Worm (Caenorhabditis elegans): ENCODE measurements around the gene unc-53.

The unc-53 gene

DNA sequence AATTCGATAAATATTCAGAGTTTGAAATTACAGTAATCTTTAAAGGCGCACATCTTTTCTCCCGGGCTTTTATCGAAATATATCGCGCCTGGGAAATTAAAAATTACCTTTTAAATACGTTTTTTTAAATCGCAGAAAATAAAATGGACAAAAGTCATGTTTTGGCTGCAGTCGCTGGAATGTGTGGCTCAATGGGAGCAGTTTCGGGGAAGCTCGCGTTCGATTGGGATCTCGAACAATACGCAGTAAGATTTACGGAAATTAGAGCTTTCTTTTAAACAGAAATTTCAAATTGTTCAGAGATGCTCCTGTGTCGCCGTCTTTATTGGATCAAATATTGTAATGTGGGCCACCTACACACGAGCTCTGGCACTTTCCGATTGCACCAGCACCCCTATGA lies 40.3 kb upstream of the unc-53 start, which contains the start of gene F40F8.12:
F40F8.12 (plus strand) TSS at position 301 of the 400 bp plus-strand sequence.
- TF ChIP-seq elt-3 (tag; optimal IDR thresholded peaks at IDR 0.05) (no peak), ztf-1 (GFP tag; conservative IDR thresholded peaks at IDR 0.05) (no peak), alr-1 (tag; optimal IDR thresholded peaks at IDR 0.05) (no peak), snpc-4 (tag; optimal IDR thresholded peaks at IDR 0.05) (no peak), nhr-129 (tag; optimal IDR thresholded peaks at IDR 0.05) (no peak), lin-13 (GFP tag; optimal IDR thresholded peaks at IDR 0.05) (no peak), Y55F3AM.14 (GFP tag; optimal IDR thresholded peaks at IDR 0.05) (no peak), skn-1 (tag; optimal IDR thresholded peaks at IDR 0.05) (no peak), R02D3.7 (tag; optimal IDR thresholded peaks at IDR 0.05) (no peak), ztf-11 (tag; optimal IDR thresholded peaks at IDR 0.05) (no peak), sma-9 (GFP tag; optimal IDR thresholded peaks at IDR 0.05) (no peak), sma-9 (tag; optimal IDR thresholded peaks at IDR 0.05) (no peak)

DNA sequence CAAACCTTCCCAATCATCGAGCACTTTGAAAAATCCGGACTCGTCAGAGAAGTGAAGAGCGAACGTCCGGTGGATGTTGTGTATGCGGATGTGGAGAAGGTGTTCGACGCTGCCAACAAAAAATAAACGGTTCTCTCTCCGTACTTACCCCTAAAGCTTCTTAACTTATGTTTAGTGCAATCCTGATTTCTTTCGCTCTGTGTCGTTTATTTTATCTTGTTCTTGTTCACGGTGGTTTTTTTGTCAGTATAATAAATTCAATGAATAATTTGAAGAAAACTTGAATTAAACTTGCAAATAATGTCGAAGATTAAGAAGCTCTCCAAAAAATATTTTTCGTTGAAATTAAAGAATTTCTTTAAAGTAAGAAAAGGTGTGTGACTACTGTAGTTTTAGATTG lies 39.7 kb upstream of the unc-53 start, which contains the start of gene F40F8.3:
F40F8.3 (plus strand) TSS at position 301 of the 400 bp plus-strand sequence.
- TF ChIP-seq R02D3.7 (tag; optimal IDR thresholded peaks at IDR 0.05) (no peak), nhr-129 (tag; optimal IDR thresholded peaks at IDR 0.05) (no peak), nhr-11 (tag; optimal IDR thresholded peaks at IDR 0.05) (no peak), ceh-82 (tag; optimal IDR thresholded peaks at IDR 0.05) (no peak), egl-27 (tag; optimal IDR thresholded peaks at IDR 0.05) (no peak), nhr-237 (tag; optimal IDR thresholded peaks at IDR 0.05) (no peak), sem-4 (tag; optimal IDR thresholded peaks at IDR 0.05) (no peak), lin-11 (tag; optimal IDR thresholded peaks at IDR 0.05) (no peak), elt-1 (tag; optimal IDR thresholded peaks at IDR 0.05) (no peak), blmp-1 (tag; optimal IDR thresholded peaks at IDR 0.05; ENCODE audit: insufficient read depth) (no peak), C34F6.9 (tag; optimal IDR thresholded peaks at IDR 0.05) (no peak), dmd-4 (tag; optimal IDR thresholded peaks at IDR 0.05) (no peak), nhr-6 (tag; optimal IDR thresholded peaks at IDR 0.05) (no peak), nhr-25 (tag; optimal IDR thresholded peaks at IDR 0.05) (no peak), alr-1 (tag; optimal IDR thresholded peaks at IDR 0.05) (no peak), sma-3 (GFP tag; optimal IDR thresholded peaks at IDR 0.05) (no peak), mdl-1 (tag; optimal IDR thresholded peaks at IDR 0.05) (no peak), skn-1 (tag; optimal IDR thresholded peaks at IDR 0.05) (no peak), ZK546.5 (tag; optimal IDR thresholded peaks at IDR 0.05) (no peak), aly-2 (tag; optimal IDR thresholded peaks at IDR 0.05) (no peak)

DNA sequence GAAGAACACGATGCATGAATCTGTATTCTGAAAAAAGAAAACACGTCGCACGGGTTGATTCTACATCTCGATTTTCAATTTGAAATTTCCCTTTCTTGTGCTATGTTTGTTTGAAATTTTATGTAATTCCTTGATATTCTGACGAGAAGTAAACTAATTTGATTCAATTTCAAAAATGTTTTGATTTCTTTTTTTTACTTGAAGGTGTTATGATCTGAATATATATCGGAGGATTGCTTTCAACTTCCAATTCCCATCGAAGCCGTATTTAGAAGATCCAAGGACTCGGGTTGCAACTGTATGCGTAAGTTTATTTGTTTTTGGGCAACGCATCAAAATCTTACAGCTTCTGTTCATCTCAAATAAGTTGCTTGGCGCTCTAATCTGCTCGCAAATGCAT lies 38.1 kb upstream of the unc-53 start, which contains the start of gene F40F8.1:
F40F8.1 (plus strand) TSS at position 301 of the 400 bp plus-strand sequence.
- no peak for TF ChIP-seq F13H6.1 (tag; optimal IDR thresholded peaks at IDR 0.05)

DNA sequence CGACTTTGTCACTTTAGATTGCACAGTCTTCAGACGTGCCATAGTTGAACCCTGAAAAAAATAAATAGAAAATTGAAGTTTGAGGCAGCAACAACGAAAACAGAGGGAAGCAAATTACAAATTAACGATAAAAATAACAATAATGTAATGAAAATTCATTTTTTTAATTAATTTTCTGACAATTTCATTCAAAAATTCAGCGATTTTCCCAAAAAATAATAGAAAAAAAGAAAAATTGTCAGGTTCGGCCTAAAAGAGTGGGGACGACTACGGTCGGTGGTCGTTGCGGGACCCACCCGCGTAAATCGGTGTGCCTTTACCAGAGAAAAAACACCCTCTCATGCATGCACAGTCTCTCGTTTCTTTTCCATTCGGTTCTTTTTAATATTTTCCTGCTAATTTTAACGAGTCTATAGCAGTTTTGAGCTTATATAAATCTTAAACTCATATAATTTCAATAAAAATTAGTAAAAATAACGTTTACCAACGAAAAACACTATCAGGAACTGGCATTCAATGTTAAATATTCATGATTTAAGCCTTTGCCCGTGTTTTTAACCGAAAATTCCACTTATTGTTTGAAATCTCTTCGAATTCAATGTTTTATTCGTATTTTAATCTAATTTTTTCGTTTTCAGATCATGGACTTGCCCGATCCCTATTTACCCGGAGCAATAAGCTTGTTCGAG lies 37.2 kb upstream of the unc-53 start, which contains the start of the genes rps-9 and lsm-1:
rps-9 (minus strand) TSS at position 51 of the 689 bp plus-strand sequence.
lsm-1 (plus strand) TSS at position 639 of the 689 bp plus-strand sequence.
- peak; percentile 55 for TF ChIP-seq nhr-25 (tag; optimal IDR thresholded peaks at IDR 0.05)
- TF ChIP-seq gmeb-1 (tag; optimal IDR thresholded peaks at IDR 0.05) = peak; percentile 71
- TF ChIP-seq lin-39 (tag; optimal IDR thresholded peaks at IDR 0.05) = no peak
- TF ChIP-seq nhr-21 (tag; optimal IDR thresholded peaks at IDR 0.05) = peak; percentile 32
- TF ChIP-seq nhr-11 (tag; optimal IDR thresholded peaks at IDR 0.05) = no peak
- TF ChIP-seq blmp-1 (tag; optimal IDR thresholded peaks at IDR 0.05; ENCODE audit: insufficient read depth) = peak; percentile 25
- peak; percentile 53 for TF ChIP-seq nhr-129 (tag; optimal IDR thresholded peaks at IDR 0.05)
- peak; percentile 36 for TF ChIP-seq fos-1 (tag; optimal IDR thresholded peaks at IDR 0.05)
- no peak for TF ChIP-seq nhr-12 (tag; optimal IDR thresholded peaks at IDR 0.05)
- TF ChIP-seq nhr-77 (tag; optimal IDR thresholded peaks at IDR 0.05) = no peak
- no peak for TF ChIP-seq ceh-16 (tag; optimal IDR thresholded peaks at IDR 0.05)
- no peak for TF ChIP-seq sem-4 (tag; optimal IDR thresholded peaks at IDR 0.05)
- peak; percentile 77 for TF ChIP-seq crh-2 (tag; optimal IDR thresholded peaks at IDR 0.05)
- no peak for TF ChIP-seq ztf-11 (tag; optimal IDR thresholded peaks at IDR 0.05)
- TF ChIP-seq unc-39 (tag; optimal IDR thresholded peaks at IDR 0.05) = no peak
- TF ChIP-seq unc-55 (GFP tag; optimal IDR thresholded peaks at IDR 0.05) = peak; percentile 84
- no peak for TF ChIP-seq egl-27 (tag; optimal IDR thresholded peaks at IDR 0.05)
- peak; percentile 40 for TF ChIP-seq F13H6.1 (tag; optimal IDR thresholded peaks at IDR 0.05)
- peak; percentile 40 for TF ChIP-seq sma-3 (GFP tag; optimal IDR thresholded peaks at IDR 0.05)
- peak; percentile 56 for TF ChIP-seq snpc-4 (tag; optimal IDR thresholded peaks at IDR 0.05)
- no peak for TF ChIP-seq mab-5 (tag; optimal IDR thresholded peaks at IDR 0.05)
- peak; percentile 80 to 98 for TF ChIP-seq lsy-2 (tag; optimal IDR thresholded peaks at IDR 0.05)
- TF ChIP-seq lin-13 (GFP tag; optimal IDR thresholded peaks at IDR 0.05) = peak; percentile 68
- TF ChIP-seq lin-11 (tag; optimal IDR thresholded peaks at IDR 0.05) = peak; percentile 81
- no peak for TF ChIP-seq nhr-23 (tag; optimal IDR thresholded peaks at IDR 0.05)
- no peak for TF ChIP-seq dmd-4 (tag; optimal IDR thresholded peaks at IDR 0.05)
- TF ChIP-seq mbf-1 (tag; optimal IDR thresholded peaks at IDR 0.05) = no peak
- TF ChIP-seq ztf-1 (GFP tag; conservative IDR thresholded peaks at IDR 0.05) = no peak
- TF ChIP-seq alr-1 (tag; optimal IDR thresholded peaks at IDR 0.05) = no peak
- TF ChIP-seq C34F6.9 (tag; optimal IDR thresholded peaks at IDR 0.05) = peak; percentile 75
- TF ChIP-seq R02D3.7 (tag; optimal IDR thresholded peaks at IDR 0.05) = no peak
- TF ChIP-seq ztf-4 (tag; optimal IDR thresholded peaks at IDR 0.05) = peak; percentile 52
